Fruit fly (Drosophila melanogaster) Kc167 (cell line): ENCODE data around the gene Ibf2.

Experiments
- Myc ChIP-seq: fragments of >200 bp; optimal IDR thresholded peaks from 2 replicates; lab custom pipeline; 2017; ENCODE audit warnings: missing external identifiers
- h ChIP-seq: fragments of >200 bp; optimal IDR thresholded peaks from 3 replicates; lab custom pipeline; 2018; ENCODE audit warnings: missing external identifiers
- insv ChIP-seq: fragments of >200 bp; optimal IDR thresholded peaks from 3 replicates; lab custom pipeline; 2018; ENCODE audit warnings: missing external identifiers
- psq ChIP-seq: fragments of >200 bp; optimal IDR thresholded peaks from 2 replicates; lab custom pipeline; 2017; ENCODE audit warnings: missing external identifiers

- TF ChIP-seq insv (lab: Kevin White, UChicago) (no peak), h (lab: Kevin White, UChicago) (no peak), Myc (lab: Kevin White, UChicago) (no peak), psq (lab: Kevin White, UChicago) (no peak)
These were observed 23.5 kb downstream of the Ibf2 start for dm6 chr3R:9234756-9235255.
